Worm (Caenorhabditis elegans): ENCODE measurements around the gene rde-8.

ce11 chrIV:7114599-7114998 lies 11.5 kb upstream of the rde-8 start, which contains the start of gene nas-8:
- TF ChIP-seq B0310.2 (tag; optimal IDR thresholded peaks at IDR 0.05) (no peak), ets-7 (tag; optimal IDR thresholded peaks at IDR 0.05) (no peak)
